Worm (Caenorhabditis elegans) whole organism, midembryonic: ENCODE results near the gene H14A12.5.

Source experiments
- T22C8.4 ChIP-seq: fragments of 200-800 bp; sonication (Bioruptor generic); IDR thresholded peaks from 2 replicates; pipeline ENCODE4 v1.3.6; 2022; ENCODE audit warnings: missing genetic modification characterization, missing compliant biosample characterization
- cog-1 ChIP-seq: sonication (generic microtip); optimal IDR thresholded peaks from 2 replicates; lab custom pipeline; 2016; ENCODE audit warnings: missing genetic modification characterization, missing compliant biosample characterization
- flt-1 ChIP-seq: fragments of 200-800 bp; sonication (Bioruptor generic); IDR thresholded peaks from 2 replicates; pipeline ENCODE4 v1.3.6; 2022; ENCODE audit warnings: missing genetic modification characterization, missing compliant biosample characterization
- klf-2 ChIP-seq: fragments of 200-800 bp; sonication (Bioruptor generic); conservative IDR thresholded peaks from 2 replicates; pipeline ENCODE4 v1.3.6; 2022; ENCODE audit warnings: missing genetic modification reagents, missing genetic modification characterization, missing compliant biosample characterization
- med-1 ChIP-seq: sonication (generic microtip); optimal IDR thresholded peaks from 2 replicates; lab custom pipeline; 2017; ENCODE audit warnings: missing genetic modification characterization, mild to moderate bottlenecking, missing compliant biosample characterization, antibody characterized with exemption, missing genetic modification reagents; ENCODE audit not compliant: insufficient read depth
- ref-1 ChIP-seq: fragments of 200-800 bp; sonication (Bioruptor generic); conservative IDR thresholded peaks from 2 replicates; pipeline ENCODE4 v1.3.6; 2022; ENCODE audit warnings: missing genetic modification reagents, missing genetic modification characterization, missing compliant biosample characterization
- tab-1 ChIP-seq: fragments of 200-800 bp; sonication (Bioruptor generic); IDR thresholded peaks from 2 replicates; pipeline ENCODE4 v1.3.6; 2022; ENCODE audit warnings: missing genetic modification characterization, missing compliant biosample characterization
- ztf-23 ChIP-seq: fragments of 200-800 bp; sonication (Bioruptor generic); IDR thresholded peaks from 2 replicates; pipeline ENCODE4 v1.3.6; 2022; ENCODE audit warnings: missing genetic modification reagents, missing genetic modification characterization, missing compliant biosample characterization
- ztf-29 ChIP-seq: fragments of 200-800 bp; sonication (Bioruptor generic); IDR thresholded peaks from 2 replicates; pipeline ENCODE4 v1.3.6; 2022; ENCODE audit warnings: missing genetic modification reagents, missing genetic modification characterization, missing compliant biosample characterization

DNA sequence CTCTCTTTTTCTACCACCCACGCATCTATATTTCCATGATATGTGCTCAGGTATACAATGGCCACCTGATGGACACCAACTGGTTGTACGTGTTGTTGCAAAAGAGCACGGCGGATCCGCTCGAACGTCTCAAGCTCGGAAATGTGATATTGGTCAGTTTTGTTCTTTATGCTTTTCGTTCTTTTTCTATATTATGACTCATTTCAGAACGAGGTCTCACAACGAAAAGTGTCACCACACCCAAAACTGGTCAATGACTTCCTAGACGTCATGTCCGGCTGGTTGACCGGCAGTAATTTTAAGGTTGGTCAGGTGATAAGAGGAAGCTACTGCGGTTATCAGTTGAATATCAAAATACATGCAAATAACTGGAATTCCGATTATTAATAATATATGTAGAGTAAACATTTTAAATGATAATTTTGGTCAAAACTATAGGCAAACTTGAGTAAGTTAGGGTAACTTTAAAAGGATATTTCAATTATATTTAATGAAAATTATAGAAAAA is 39.3 kb upstream of the H14A12.5 start, which contains the start of gene cls-1:
- TF ChIP-seq flt-1 (GFP tag; lab: Robert Waterston, UW) = no peak
- no peak for TF ChIP-seq T22C8.4 (GFP tag; lab: Robert Waterston, UW)
- TF ChIP-seq cog-1 (tag; lab: Kevin White, UChicago) = no peak
- TF ChIP-seq ztf-23 (GFP tag; lab: Robert Waterston, UW) = no peak
- TF ChIP-seq tab-1 (GFP tag; lab: Robert Waterston, UW) = no peak
- TF ChIP-seq ztf-29 (GFP tag; lab: Robert Waterston, UW) = no peak
- TF ChIP-seq ref-1 = no peak
- TF ChIP-seq med-1 (GFP tag; lab: Kevin White, UChicago) = no peak
- TF ChIP-seq klf-2 = no peak
